Worm (Caenorhabditis elegans) whole organism, early embryonic: Measurements from ENCODE around the gene unc-82.

Experiments used
- B0310.2 ChIP-seq: sonication (generic microtip); optimal IDR thresholded peaks from 2 replicates; lab custom pipeline; 2016; ENCODE audit warnings: mild to moderate bottlenecking, missing genetic modification characterization, missing compliant biosample characterization
- F13C5.2 ChIP-seq: sonication (generic microtip); optimal IDR thresholded peaks from 2 replicates; lab custom pipeline; 2017; ENCODE audit warnings: mild to moderate bottlenecking, missing genetic modification characterization, inconsistent platforms, missing compliant biosample characterization
- aly-1 ChIP-seq: sonication (generic microtip); optimal IDR thresholded peaks from 2 replicates; lab custom pipeline; 2016; ENCODE audit warnings: missing genetic modification characterization, missing compliant biosample characterization
- ama-1 ChIP-seq: fragments of 150-350 bp; optimal IDR thresholded peaks from 2 replicates; lab custom pipeline; 2014
- ceh-13 ChIP-seq: fragments of 200-800 bp; sonication (Bioruptor generic); optimal IDR thresholded peaks from 2 replicates; lab custom pipeline; 2018; ENCODE audit warnings: mild to moderate bottlenecking, missing genetic modification characterization, missing compliant biosample characterization
- ceh-36 ChIP-seq: sonication (generic microtip); optimal IDR thresholded peaks from 2 replicates; lab custom pipeline; 2016; ENCODE audit warnings: missing genetic modification characterization, inconsistent platforms, missing compliant biosample characterization
- ets-7 ChIP-seq: sonication (generic microtip); optimal IDR thresholded peaks from 2 replicates; lab custom pipeline; 2016; ENCODE audit warnings: missing genotype, missing genetic modification characterization, missing compliant biosample characterization
- flt-1 ChIP-seq: fragments of 200-800 bp; sonication (Bioruptor generic); IDR thresholded peaks from 2 replicates; pipeline ENCODE4 v1.3.6; 2022; ENCODE audit warnings: missing genetic modification characterization, missing compliant biosample characterization
- hmbx-1 ChIP-seq: sonication (generic microtip); optimal IDR thresholded peaks from 2 replicates; lab custom pipeline; 2016; ENCODE audit warnings: mild to moderate bottlenecking, missing genetic modification characterization, missing compliant biosample characterization
- hmg-4 ChIP-seq: fragments of 200-800 bp; sonication (Bioruptor generic); optimal IDR thresholded peaks from 2 replicates; lab custom pipeline; 2018; ENCODE audit warnings: mild to moderate bottlenecking, missing genetic modification characterization, missing compliant biosample characterization
- hnd-1 ChIP-seq: sonication (generic microtip); optimal IDR thresholded peaks from 2 replicates; lab custom pipeline; 2016; ENCODE audit warnings: missing genetic modification characterization, missing compliant biosample characterization
- pes-1 ChIP-seq: fragments of 200-800 bp; sonication (Bioruptor generic); IDR thresholded peaks from 2 replicates; pipeline ENCODE4 v1.3.6; 2022; ENCODE audit warnings: missing genetic modification reagents, missing genetic modification characterization, missing compliant biosample characterization
- scrt-1 ChIP-seq: fragments of 200-800 bp; sonication (Bioruptor generic); IDR thresholded peaks from 2 replicates; pipeline ENCODE4 v1.3.6; 2022; ENCODE audit warnings: missing genetic modification characterization, missing compliant biosample characterization
- sea-1 ChIP-seq: fragments of 200-800 bp; sonication (Bioruptor generic); conservative IDR thresholded peaks from 2 replicates; pipeline ENCODE4 v1.3.6; 2022; ENCODE audit warnings: missing genetic modification characterization, missing compliant biosample characterization
- tbx-11 ChIP-seq: fragments of 200-800 bp; sonication (Bioruptor generic); IDR thresholded peaks from 2 replicates; pipeline ENCODE4 v1.3.6; 2022; ENCODE audit warnings: missing genetic modification characterization, missing compliant biosample characterization
- tbx-37 ChIP-seq: fragments of 200-800 bp; sonication (Bioruptor generic); conservative IDR thresholded peaks from 2 replicates; pipeline ENCODE4 v1.3.6; 2022; ENCODE audit warnings: missing genetic modification reagents, missing genetic modification characterization, missing compliant biosample characterization
- tra-4 ChIP-seq: sonication (generic microtip); optimal IDR thresholded peaks from 2 replicates; lab custom pipeline; 2017; ENCODE audit warnings: missing genetic modification characterization, missing compliant biosample characterization

The unc-82 gene

ce11 chrIV:7440985-7441384 lies 16.7 kb downstream of the unc-82 start:
- TF ChIP-seq pes-1 (peak; percentile 53), flt-1 (GFP tag; lab: Robert Waterston, UW) (peak; percentile 33; the same call in 1 of the 2 replicates)

ce11 chrIV:7445236-7445635 lies 20.9 kb downstream of the unc-82 start, which contains the start of gene valv-1:
Gene valv-1, minus strand, starts transcription at chrIV:7445336.
- TF ChIP-seq hnd-1 = no peak

DNA sequence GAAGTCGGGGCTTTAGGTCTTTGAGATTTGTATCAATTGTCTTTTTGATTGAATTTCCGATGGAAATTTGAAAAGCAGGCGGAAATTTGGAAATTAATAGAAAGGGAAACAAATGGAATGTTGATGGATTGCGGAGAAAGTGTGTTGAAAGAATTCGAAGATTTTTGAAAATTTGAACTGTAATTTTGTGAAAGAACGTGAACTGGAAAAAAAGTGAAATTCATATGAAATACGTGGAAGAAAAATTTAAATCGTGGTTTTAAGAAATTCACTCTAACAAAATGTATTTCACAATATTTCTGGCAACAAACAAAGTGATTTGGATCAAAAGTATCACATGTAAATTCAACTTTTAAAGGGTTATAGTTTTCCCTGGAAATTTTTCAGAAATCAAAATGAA lies 21.7 kb downstream of the unc-82 start, which contains the start of gene B0496.1:
B0496.1 (plus strand) TSS at position 301 of the 400 bp plus-strand sequence.
- TF ChIP-seq ets-7 (tag; lab: Kevin White, UChicago) (no peak), ceh-13 (no peak), flt-1 (GFP tag; lab: Robert Waterston, UW) (no peak), hmbx-1 (tag; lab: Kevin White, UChicago) (no peak), tbx-11 (GFP tag; lab: Robert Waterston, UW) (no peak), tra-4 (no peak), pes-1 (no peak), aly-1 (tag; lab: Kevin White, UChicago) (no peak), hmg-4 (GFP tag; lab: Kevin White, UChicago) (no peak), tbx-37 (GFP tag; lab: Robert Waterston, UW) (no peak), ceh-36 (tag; lab: Kevin White, UChicago) (no peak), B0310.2 (tag; lab: Kevin White, UChicago) (no peak), scrt-1 (GFP tag; lab: Robert Waterston, UW) (no peak), F13C5.2 (tag; lab: Kevin White, UChicago) (no peak), ama-1 (lab: Kevin White, UChicago) (no peak), hnd-1 (no peak), sea-1 (GFP tag; lab: Robert Waterston, UW) (no peak)

ce11 chrIV:7447556-7447955 lies 23.3 kb downstream of the unc-82 start, which contains the start of gene B0496.2:
Gene B0496.2, plus strand, starts transcription at chrIV:7447856.
- TF ChIP-seq ceh-36 (tag; lab: Kevin White, UChicago) (no peak), F13C5.2 (tag; lab: Kevin White, UChicago) (no peak), aly-1 (tag; lab: Kevin White, UChicago) (no peak), tbx-11 (GFP tag; lab: Robert Waterston, UW) (no peak), sea-1 (GFP tag; lab: Robert Waterston, UW) (no peak), hnd-1 (no peak), ets-7 (tag; lab: Kevin White, UChicago) (no peak), ama-1 (lab: Kevin White, UChicago) (no peak), pes-1 (no peak)

ce11 chrIV:7451345-7451744 lies 27.0 kb downstream of the unc-82 start, which contains the start of gene tes-1:
Gene tes-1, minus strand, starts transcription at chrIV:7451445.
- no peak for TF ChIP-seq F13C5.2 (tag; lab: Kevin White, UChicago)
- TF ChIP-seq ceh-36 (tag; lab: Kevin White, UChicago) = no peak
- no peak for TF ChIP-seq hmg-4 (GFP tag; lab: Kevin White, UChicago)
- TF ChIP-seq tbx-37 (GFP tag; lab: Robert Waterston, UW) = no peak
- no peak for TF ChIP-seq sea-1 (GFP tag; lab: Robert Waterston, UW)
- no peak for TF ChIP-seq tra-4
- TF ChIP-seq aly-1 (tag; lab: Kevin White, UChicago) = no peak
- no peak for TF ChIP-seq ama-1 (lab: Kevin White, UChicago)
- no peak for TF ChIP-seq hnd-1
- no peak for TF ChIP-seq B0310.2 (tag; lab: Kevin White, UChicago)
- TF ChIP-seq hmbx-1 (tag; lab: Kevin White, UChicago) = no peak
- no peak for TF ChIP-seq ets-7 (tag; lab: Kevin White, UChicago)
- TF ChIP-seq scrt-1 (GFP tag; lab: Robert Waterston, UW) = no peak
- no peak for TF ChIP-seq pes-1
- no peak for TF ChIP-seq flt-1 (GFP tag; lab: Robert Waterston, UW)
- TF ChIP-seq ceh-13 = no peak
- TF ChIP-seq tbx-11 (GFP tag; lab: Robert Waterston, UW) = no peak

- TF ChIP-seq F13C5.2 (tag; lab: Kevin White, UChicago) (no peak), hmg-4 (GFP tag; lab: Kevin White, UChicago) (no peak), tbx-11 (GFP tag; lab: Robert Waterston, UW) (no peak), hmbx-1 (tag; lab: Kevin White, UChicago) (no peak), tbx-37 (GFP tag; lab: Robert Waterston, UW) (no peak), flt-1 (GFP tag; lab: Robert Waterston, UW) (no peak), hnd-1 (no peak), tra-4 (no peak), ama-1 (lab: Kevin White, UChicago) (no peak), pes-1 (no peak), sea-1 (GFP tag; lab: Robert Waterston, UW) (no peak), ceh-36 (tag; lab: Kevin White, UChicago) (no peak), scrt-1 (GFP tag; lab: Robert Waterston, UW) (no peak), ets-7 (tag; lab: Kevin White, UChicago) (no peak), aly-1 (tag; lab: Kevin White, UChicago) (no peak), ceh-13 (no peak), B0310.2 (tag; lab: Kevin White, UChicago) (no peak)
Observed at ce11 chrIV:7453661-7454159, 29.4 kb downstream of the unc-82 start.

- TF ChIP-seq pes-1 (no peak), flt-1 (GFP tag; lab: Robert Waterston, UW) (no peak), tra-4 (no peak), ceh-13 (no peak), tbx-11 (GFP tag; lab: Robert Waterston, UW) (no peak), tbx-37 (GFP tag; lab: Robert Waterston, UW) (no peak), ama-1 (lab: Kevin White, UChicago) (no peak)
Observed at ce11 chrIV:7454890-7455289, 30.6 kb downstream of the unc-82 start.

DNA sequence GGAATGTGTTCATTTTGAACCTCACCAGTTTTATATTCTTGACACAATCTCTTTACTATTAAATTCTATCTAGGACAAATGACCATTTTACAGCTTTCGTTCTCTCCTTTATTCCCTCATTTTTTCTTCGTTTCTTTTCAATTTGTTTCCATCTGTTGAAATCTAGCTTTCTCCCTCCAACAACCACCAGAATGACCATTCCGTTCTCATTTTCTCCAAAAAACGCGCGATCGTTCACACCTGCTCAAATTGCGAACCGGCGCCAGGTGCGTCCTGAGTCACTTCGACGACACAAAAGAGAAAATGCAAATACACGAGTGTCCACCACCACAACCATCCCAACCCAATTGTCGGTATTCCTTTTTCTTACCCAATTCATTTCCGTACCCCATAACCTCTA lies 31.9 kb downstream of the unc-82 start, which contains the start of gene F13B6.1:
F13B6.1 (plus strand) TSS at position 301 of the 400 bp plus-strand sequence.
- TF ChIP-seq tbx-11 (GFP tag; lab: Robert Waterston, UW) = no peak
- no peak for TF ChIP-seq B0310.2 (tag; lab: Kevin White, UChicago)
- TF ChIP-seq tbx-37 (GFP tag; lab: Robert Waterston, UW) = no peak
- TF ChIP-seq hnd-1 = no peak
- TF ChIP-seq flt-1 (GFP tag; lab: Robert Waterston, UW) = no peak
- TF ChIP-seq tra-4 = no peak
- no peak for TF ChIP-seq scrt-1 (GFP tag; lab: Robert Waterston, UW)
- TF ChIP-seq sea-1 (GFP tag; lab: Robert Waterston, UW) = no peak
- no peak for TF ChIP-seq pes-1
- TF ChIP-seq ama-1 (lab: Kevin White, UChicago) = no peak
- no peak for TF ChIP-seq ceh-36 (tag; lab: Kevin White, UChicago)
- no peak for TF ChIP-seq ets-7 (tag; lab: Kevin White, UChicago)
- TF ChIP-seq hmbx-1 (tag; lab: Kevin White, UChicago) = no peak
- no peak for TF ChIP-seq ceh-13
- no peak for TF ChIP-seq F13C5.2 (tag; lab: Kevin White, UChicago)
- no peak for TF ChIP-seq hmg-4 (GFP tag; lab: Kevin White, UChicago)
